Worm (Caenorhabditis elegans) whole organism, late embryonic: ENCODE data around the gene fbxb-19.

Source experiments
- C08G9.2 ChIP-seq: sonication (generic microtip); optimal IDR thresholded peaks from 2 replicates; lab custom pipeline; 2016; ENCODE audit warnings: mild to moderate bottlenecking, missing genetic modification characterization, moderate library complexity, missing compliant biosample characterization
- T23F11.4 ChIP-seq: fragments of 200-800 bp; sonication (Bioruptor generic); optimal IDR thresholded peaks from 2 replicates; lab custom pipeline; 2018; ENCODE audit warnings: mild to moderate bottlenecking, missing genetic modification characterization, missing compliant biosample characterization
- Y22D7AL.16 ChIP-seq: sonication (generic microtip); optimal IDR thresholded peaks from 2 replicates; lab custom pipeline; 2016; ENCODE audit warnings: missing genetic modification characterization, missing compliant biosample characterization
- ahr-1 ChIP-seq: sonication (generic microtip); optimal IDR thresholded peaks from 2 replicates; lab custom pipeline; 2016; ENCODE audit warnings: missing genetic modification characterization, missing compliant biosample characterization
- ceh-14 ChIP-seq: sonication (generic microtip); optimal IDR thresholded peaks from 2 replicates; lab custom pipeline; 2016; ENCODE audit warnings: missing genotype, missing genetic modification characterization, missing compliant biosample characterization
- ceh-19 ChIP-seq: fragments of 200-800 bp; sonication (Bioruptor generic); optimal IDR thresholded peaks from 2 replicates; lab custom pipeline; 2018; ENCODE audit warnings: mild to moderate bottlenecking, missing genetic modification characterization, missing compliant biosample characterization
- ceh-22 ChIP-seq: sonication (generic microtip); optimal IDR thresholded peaks from 2 replicates; lab custom pipeline; 2017; ENCODE audit warnings: missing biosample characterization, missing genetic modification characterization
- ceh-24 ChIP-seq: sonication (generic microtip); optimal IDR thresholded peaks from 2 replicates; lab custom pipeline; 2016; ENCODE audit warnings: mild to moderate bottlenecking, missing genetic modification characterization, missing compliant biosample characterization
- ceh-31 ChIP-seq: sonication (generic microtip); optimal IDR thresholded peaks from 2 replicates; lab custom pipeline; 2016; ENCODE audit warnings: missing genetic modification characterization, missing compliant biosample characterization
- ceh-34 ChIP-seq: sonication (generic microtip); optimal IDR thresholded peaks from 2 replicates; lab custom pipeline; 2016; ENCODE audit warnings: mild to moderate bottlenecking, missing genetic modification characterization, missing compliant biosample characterization
- ceh-45 ChIP-seq: fragments of 200-800 bp; sonication (Bioruptor generic); IDR thresholded peaks from 2 replicates; pipeline ENCODE4 v1.3.6; 2022; ENCODE audit warnings: missing genetic modification reagents, missing genetic modification characterization, missing compliant biosample characterization
- ceh-48 ChIP-seq: sonication (generic microtip); optimal IDR thresholded peaks from 2 replicates; lab custom pipeline; 2016; ENCODE audit warnings: missing genetic modification characterization, inconsistent platforms, missing compliant biosample characterization
- ceh-6 ChIP-seq: fragments of 200-800 bp; sonication (Bioruptor generic); optimal IDR thresholded peaks from 2 replicates; lab custom pipeline; 2018; ENCODE audit warnings: mild to moderate bottlenecking, missing genetic modification characterization, missing compliant biosample characterization
- dve-1 ChIP-seq: sonication (generic microtip); optimal IDR thresholded peaks from 2 replicates; lab custom pipeline; 2017; ENCODE audit warnings: antibody characterized with exemption, mild to moderate bottlenecking, missing genetic modification characterization, missing compliant biosample characterization
- elt-2 ChIP-seq: sonication (generic microtip); optimal IDR thresholded peaks from 2 replicates; lab custom pipeline; 2016; ENCODE audit warnings: missing genetic modification reagents, missing genetic modification characterization, missing compliant biosample characterization
- elt-4 ChIP-seq: sonication (generic microtip); optimal IDR thresholded peaks from 2 replicates; lab custom pipeline; 2016; ENCODE audit warnings: missing genetic modification characterization, missing compliant biosample characterization
- fkh-10 ChIP-seq: fragments of 150-350 bp; optimal IDR thresholded peaks from 2 replicates; lab custom pipeline; 2014; ENCODE audit warnings: missing biosample characterization, missing genetic modification reagents, missing genetic modification characterization
- gmeb-2 ChIP-seq: sonication (generic microtip); optimal IDR thresholded peaks from 2 replicates; lab custom pipeline; 2016; ENCODE audit warnings: missing genetic modification characterization, inconsistent platforms, missing compliant biosample characterization
- hlh-15 ChIP-seq: sonication (generic microtip); optimal IDR thresholded peaks from 2 replicates; lab custom pipeline; 2016; ENCODE audit warnings: missing genetic modification characterization, missing compliant biosample characterization
- lim-6 ChIP-seq: sonication (generic microtip); optimal IDR thresholded peaks from 2 replicates; lab custom pipeline; 2016; ENCODE audit warnings: missing genetic modification characterization, missing compliant biosample characterization
- lin-11 ChIP-seq: fragments of 200-800 bp; sonication (Bioruptor generic); optimal IDR thresholded peaks from 2 replicates; lab custom pipeline; 2018; ENCODE audit warnings: mild to moderate bottlenecking, missing genetic modification characterization, missing compliant biosample characterization
- madf-2 ChIP-seq: sonication (generic microtip); optimal IDR thresholded peaks from 2 replicates; lab custom pipeline; 2017; ENCODE audit warnings: missing genetic modification characterization, missing compliant biosample characterization
- nfya-1 ChIP-seq: sonication (generic microtip); optimal IDR thresholded peaks from 2 replicates; lab custom pipeline; 2017; ENCODE audit warnings: missing genetic modification characterization, mild to moderate bottlenecking, missing compliant biosample characterization, antibody characterized with exemption, moderate library complexity
- nhr-11 ChIP-seq: fragments of 150-350 bp; optimal IDR thresholded peaks from 2 replicates; lab custom pipeline; 2014; ENCODE audit warnings: missing biosample characterization, missing genetic modification characterization
- nhr-232 ChIP-seq: sonication (generic microtip); optimal IDR thresholded peaks from 2 replicates; lab custom pipeline; 2016; ENCODE audit warnings: missing genetic modification characterization, missing compliant biosample characterization
- pag-3 ChIP-seq: sonication (generic microtip); optimal IDR thresholded peaks from 2 replicates; lab custom pipeline; 2016; ENCODE audit warnings: missing compliant biosample characterization, missing genetic modification characterization, borderline replicate concordance
- pat-9 ChIP-seq: fragments of 200-800 bp; sonication (Bioruptor generic); optimal IDR thresholded peaks from 2 replicates; lab custom pipeline; 2018; ENCODE audit warnings: mild to moderate bottlenecking, missing genetic modification characterization, moderate library complexity, missing compliant biosample characterization
- pha-4 ChIP-seq: fragments of 150-350 bp; optimal IDR thresholded peaks from 2 replicates; lab custom pipeline; 2018; ENCODE audit warnings: missing biosample characterization, missing genetic modification reagents, missing genetic modification characterization
- sdc-2 ChIP-seq: sonication (generic microtip); optimal IDR thresholded peaks from 2 replicates; lab custom pipeline; 2016; ENCODE audit warnings: missing genotype, missing genetic modification characterization, missing compliant biosample characterization
- sox-4 ChIP-seq: sonication (generic microtip); optimal IDR thresholded peaks from 2 replicates; lab custom pipeline; 2017; ENCODE audit warnings: mild to moderate bottlenecking, missing genetic modification characterization, inconsistent platforms, missing compliant biosample characterization
- tbx-2 ChIP-seq: sonication (generic microtip); optimal IDR thresholded peaks from 2 replicates; lab custom pipeline; 2016; ENCODE audit warnings: missing genetic modification characterization, missing compliant biosample characterization
- tbx-7 ChIP-seq: sonication (generic microtip); optimal IDR thresholded peaks from 2 replicates; lab custom pipeline; 2016; ENCODE audit warnings: missing genotype, missing genetic modification characterization, missing compliant biosample characterization
- unc-3 ChIP-seq, 2 experiments: fragments of 200-800 bp in 1 of 2; sonication (Bioruptor generic) in 1 of 2; sonication (generic microtip) in 1 of 2; conservative IDR thresholded peaks in 1 of 2; optimal IDR thresholded peaks in 1 of 2; 2 replicates each; pipeline versions ENCODE4 v1.3.6 to Lab custom; 2016 to 2022; ENCODE audit warnings: missing compliant biosample characterization in 2 of 2, missing genetic modification characterization in 2 of 2, missing genetic modification reagents in 1 of 2
- unc-42 ChIP-seq: sonication (generic microtip); optimal IDR thresholded peaks from 2 replicates; lab custom pipeline; 2016; ENCODE audit warnings: missing genotype, missing genetic modification characterization, missing compliant biosample characterization
- zip-5 ChIP-seq: sonication (generic microtip); optimal IDR thresholded peaks from 2 replicates; lab custom pipeline; 2016; ENCODE audit warnings: missing genetic modification characterization, missing compliant biosample characterization

fbxb-19 gene

ce11 chrII:1683742-1684141 lies 5.2 kb downstream of the fbxb-19 start, which contains the start of gene fbxb-25:
TSS of gene fbxb-25 (plus strand) at chrII:1684042.
- TF ChIP-seq fkh-10: no peak
- TF ChIP-seq ceh-48 (tag; lab: Kevin White, UChicago): no peak
- TF ChIP-seq madf-2 (tag; lab: Kevin White, UChicago): no peak
- TF ChIP-seq ceh-34 (tag; lab: Kevin White, UChicago): no peak
- TF ChIP-seq elt-4: no peak
- no peak for TF ChIP-seq unc-42 (tag; lab: Kevin White, UChicago)
- no peak for TF ChIP-seq sox-4 (tag; lab: Kevin White, UChicago)
- TF ChIP-seq ceh-31 (tag; lab: Kevin White, UChicago): no peak
- no peak for TF ChIP-seq ahr-1
- no peak for TF ChIP-seq zip-5 (tag; lab: Kevin White, UChicago)
- TF ChIP-seq ceh-22 (tag; lab: Kevin White, UChicago): no peak
- TF ChIP-seq gmeb-2 (tag; lab: Kevin White, UChicago): no peak
- TF ChIP-seq elt-2 (tag; lab: Kevin White, UChicago): no peak
- no peak for TF ChIP-seq dve-1 (tag; lab: Kevin White, UChicago)
- TF ChIP-seq lin-11 (tag; lab: Kevin White, UChicago): no peak
- TF ChIP-seq tbx-2 (tag; lab: Kevin White, UChicago): no peak
- TF ChIP-seq tbx-7 (tag; lab: Kevin White, UChicago): no peak

DNA sequence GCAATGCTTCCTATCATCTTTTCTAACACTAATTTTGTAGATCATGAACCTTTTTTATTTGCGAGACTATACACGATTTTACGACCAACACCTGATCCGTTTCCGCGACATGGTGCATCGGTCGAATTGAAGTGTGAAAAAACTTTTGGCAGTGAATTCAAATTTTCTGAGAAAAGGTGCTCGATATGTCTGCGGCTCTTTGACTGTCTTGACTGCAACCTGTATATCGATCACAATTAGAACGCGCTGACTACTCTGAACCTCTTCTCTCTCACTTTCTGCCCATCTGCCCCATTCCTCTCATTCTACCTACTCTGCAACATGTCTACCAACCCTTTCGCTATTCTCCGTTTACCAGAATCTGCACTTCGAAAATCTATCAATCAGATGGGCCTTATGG lies 6.8 kb downstream of the fbxb-19 start, which contains the start of gene fbxb-26:
fbxb-26 (plus strand) TSS at position 301 of the 400 bp plus-strand sequence.
- TF ChIP-seq T23F11.4: no peak
- TF ChIP-seq pat-9 (tag; lab: Kevin White, UChicago): no peak
- no peak for TF ChIP-seq unc-3 (GFP tag; conservative IDR thresholded peaks at IDR 0.05; lab: Robert Waterston, UW)
- no peak for TF ChIP-seq unc-3 (tag; optimal IDR thresholded peaks at IDR 0.05; lab: Kevin White, UChicago)
- no peak for TF ChIP-seq dve-1 (tag; lab: Kevin White, UChicago)
- TF ChIP-seq nhr-232 (tag; lab: Kevin White, UChicago): no peak
- no peak for TF ChIP-seq nhr-11 (tag; lab: Kevin White, UChicago)
- no peak for TF ChIP-seq Y22D7AL.16 (tag; lab: Kevin White, UChicago)
- no peak for TF ChIP-seq sdc-2 (tag; lab: Kevin White, UChicago)
- TF ChIP-seq ceh-6 (GFP tag; lab: Kevin White, UChicago): no peak
- no peak for TF ChIP-seq lim-6
- no peak for TF ChIP-seq ceh-19 (GFP tag; lab: Kevin White, UChicago)
- no peak for TF ChIP-seq tbx-2 (tag; lab: Kevin White, UChicago)
- TF ChIP-seq hlh-15 (tag; lab: Kevin White, UChicago): no peak
- no peak for TF ChIP-seq zip-5 (tag; lab: Kevin White, UChicago)
- no peak for TF ChIP-seq pag-3 (tag; lab: Kevin White, UChicago)
- no peak for TF ChIP-seq pha-4
- no peak for TF ChIP-seq ceh-45 (GFP tag; lab: Robert Waterston, UW)
- no peak for TF ChIP-seq nfya-1 (tag; lab: Kevin White, UChicago)

DNA sequence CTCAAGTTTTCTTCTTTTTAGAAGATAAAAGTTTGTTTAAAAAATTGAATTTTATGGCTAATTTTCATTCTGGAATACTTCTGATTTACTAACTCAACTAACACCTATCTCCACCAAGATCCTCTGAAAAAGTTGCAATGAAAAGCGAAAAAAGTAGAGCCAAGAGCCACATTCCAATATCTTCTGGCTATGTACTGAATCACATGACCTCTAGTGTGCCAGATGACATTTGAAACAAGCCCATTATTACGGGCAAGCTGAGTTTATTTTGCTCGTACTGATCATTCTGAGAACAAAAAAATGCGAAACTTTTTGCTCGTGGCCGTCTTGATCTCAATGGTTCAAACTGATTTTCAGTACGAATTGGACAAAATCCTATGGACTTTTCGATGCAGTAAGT lies 9.9 kb downstream of the fbxb-19 start, which contains the start of gene irld-36:
irld-36 (plus strand) TSS at position 301 of the 400 bp plus-strand sequence.
- TF ChIP-seq ceh-24 (tag; lab: Kevin White, UChicago): no peak
- TF ChIP-seq madf-2 (tag; lab: Kevin White, UChicago): no peak
- TF ChIP-seq ceh-14 (tag; lab: Kevin White, UChicago): no peak

ce11 chrII:1676088-1676487 lies 12.9 kb downstream of the fbxb-19 start, which contains the start of gene fbxb-17:
TSS of gene fbxb-17 (plus strand) at chrII:1676388.
- TF ChIP-seq nhr-11 (tag; lab: Kevin White, UChicago) (no peak), C08G9.2 (tag; lab: Kevin White, UChicago) (no peak), lin-11 (tag; lab: Kevin White, UChicago) (no peak)
